Fruit fly (Drosophila melanogaster) whole organism, prepupa: ENCODE data around the gene Argk2.

Experiments used
- Blimp-1 ChIP-seq: fragments of 200-800 bp; sonication (Bioruptor generic); optimal IDR thresholded peaks from 3 replicates; lab custom pipeline; 2017; ENCODE audit warnings: missing biosample characterization, missing genetic modification characterization, mild to moderate bottlenecking, moderate library complexity, missing genetic modification reagents
- CG11902 ChIP-seq: fragments of 200-800 bp; sonication (Bioruptor generic); optimal IDR thresholded peaks from 3 replicates; lab custom pipeline; 2016; ENCODE audit warnings: missing biosample characterization, missing genetic modification characterization
- CG4318 ChIP-seq: fragments of 200-800 bp; sonication (Bioruptor generic); optimal IDR thresholded peaks from 3 replicates; lab custom pipeline; 2017; ENCODE audit warnings: missing biosample characterization, mild to moderate bottlenecking, missing genetic modification characterization
- CG6276 ChIP-seq: fragments of 200-800 bp; sonication (Bioruptor generic); optimal IDR thresholded peaks from 2 replicates; lab custom pipeline; 2017; ENCODE audit warnings: missing biosample characterization, mild to moderate bottlenecking, missing genetic modification characterization
- CG6854 ChIP-seq: fragments of 200-800 bp; sonication (Bioruptor generic); optimal IDR thresholded peaks from 2 replicates; lab custom pipeline; 2017; ENCODE audit warnings: missing biosample characterization, mild to moderate bottlenecking, missing genetic modification characterization
- CG9139 ChIP-seq: fragments of 200-800 bp; sonication (Bioruptor generic); optimal IDR thresholded peaks from 3 replicates; lab custom pipeline; 2017; ENCODE audit warnings: missing biosample characterization, mild to moderate bottlenecking, missing genetic modification characterization
- Gug ChIP-seq: fragments of 200-800 bp; sonication (Bioruptor generic); IDR thresholded peaks from 2 replicates; pipeline ENCODE4 v1.3.6; 2022; ENCODE audit warnings: missing biosample characterization, missing genetic modification characterization
- Met ChIP-seq: fragments of 200-800 bp; sonication (Bioruptor generic); optimal IDR thresholded peaks from 3 replicates; lab custom pipeline; 2016; ENCODE audit warnings: missing biosample characterization, missing genetic modification characterization
- acj6 ChIP-seq: fragments of 200-800 bp; sonication (Bioruptor generic); optimal IDR thresholded peaks from 3 replicates; lab custom pipeline; 2016; ENCODE audit warnings: missing biosample characterization, missing genetic modification characterization
- dsx ChIP-seq: fragments of 200-800 bp; optimal IDR thresholded peaks from 3 replicates; lab custom pipeline; 2019; ENCODE audit warnings: missing biosample characterization, mild to moderate bottlenecking, missing genetic modification characterization, moderate library complexity; ENCODE audit not compliant: poor library complexity, severe bottlenecking
- net ChIP-seq: fragments of 200-800 bp; sonication (Bioruptor generic); optimal IDR thresholded peaks from 3 replicates; lab custom pipeline; 2016; ENCODE audit warnings: missing biosample characterization, missing genetic modification characterization

DNA sequence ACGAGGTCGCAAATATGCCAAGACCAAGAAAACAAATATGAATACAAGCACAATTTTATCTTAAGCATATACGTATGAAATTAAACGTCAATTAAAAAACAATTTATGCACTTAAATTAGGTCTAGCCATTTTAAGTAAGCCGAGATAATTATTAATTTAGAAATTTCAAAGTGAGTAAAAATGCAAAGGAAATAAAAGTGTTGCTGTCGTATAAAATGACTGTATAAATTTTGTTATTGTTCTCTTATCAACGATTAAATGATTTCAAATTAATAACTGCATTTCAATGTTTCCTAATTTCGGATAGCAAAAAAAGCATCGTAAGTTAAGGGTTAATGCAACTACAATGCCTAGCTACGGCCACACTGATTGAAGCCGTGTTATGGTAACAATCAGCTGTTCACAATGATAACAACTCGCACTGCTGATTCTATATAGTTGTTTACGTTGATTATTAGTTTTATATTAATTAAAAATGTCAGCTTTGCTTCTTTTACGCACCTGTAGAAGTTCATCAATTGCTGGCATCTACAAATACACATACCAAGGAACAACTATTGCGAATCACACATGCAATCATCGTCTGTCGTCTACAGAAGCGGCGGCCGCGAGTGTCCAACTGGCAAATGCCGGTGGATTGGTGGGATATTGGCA is 25.6 kb downstream of the Argk2 start, which contains the start of the genes CG4911 and CG4942:
- TF ChIP-seq CG6276 (GFP tag; lab: Kevin White, UChicago) (no peak), dsx (GFP tag; lab: Kevin White, UChicago) (no peak), net (GFP tag; lab: Kevin White, UChicago) (no peak), acj6 (GFP tag; lab: Kevin White, UChicago) (peak; percentile 72), CG6854 (GFP tag; lab: Kevin White, UChicago) (no peak), CG4318 (GFP tag; lab: Kevin White, UChicago) (peak; percentile 37), Gug (GFP tag; lab: Robert Waterston, UW) (peak; percentile 57), Met (GFP tag; lab: Kevin White, UChicago) (peak; percentile 68), CG11902 (GFP tag; lab: Kevin White, UChicago) (peak; percentile 57), Blimp-1 (GFP tag; lab: Kevin White, UChicago) (peak; percentile 18), CG9139 (no peak)
